Fruit fly (Drosophila melanogaster) whole organism, pupa: Measurements from ENCODE around the gene Cyp316a1.

ENCODE experiments used
- CG10348 ChIP-seq: fragments of 200-800 bp; sonication (Bioruptor generic); IDR thresholded peaks from 2 replicates; pipeline ENCODE4 v1.3.6; 2022; ENCODE audit warnings: missing biosample characterization, missing genetic modification characterization
- CG15710 ChIP-seq: fragments of 200-800 bp; sonication (Bioruptor generic); optimal IDR thresholded peaks from 2 replicates; lab custom pipeline; 2018; ENCODE audit warnings: missing biosample characterization, mild to moderate bottlenecking, missing genetic modification characterization, moderate library complexity
- CG17806 ChIP-seq: fragments of 200-800 bp; sonication (Bioruptor generic); optimal IDR thresholded peaks from 2 replicates; lab custom pipeline; 2018; ENCODE audit warnings: missing biosample characterization, mild to moderate bottlenecking, missing genetic modification characterization, moderate library complexity
- D1 ChIP-seq: fragments of 200-800 bp; sonication (Bioruptor generic); optimal IDR thresholded peaks from 2 replicates; lab custom pipeline; 2018; ENCODE audit warnings: missing biosample characterization, mild to moderate bottlenecking, missing genetic modification characterization, moderate library complexity
- EcR ChIP-seq: fragments of 200-800 bp; sonication (Bioruptor generic); optimal IDR thresholded peaks from 3 replicates; lab custom pipeline; 2019; ENCODE audit warnings: missing biosample characterization, missing genetic modification characterization, mild to moderate bottlenecking, moderate library complexity, missing genetic modification reagents
- Pif1B ChIP-seq: fragments of 200-800 bp; sonication (Bioruptor generic); optimal IDR thresholded peaks from 3 replicates; lab custom pipeline; 2016; ENCODE audit warnings: missing biosample characterization, missing genetic modification characterization
- fd96Ca ChIP-seq: fragments of 200-800 bp; sonication (Bioruptor generic); IDR thresholded peaks from 3 replicates; pipeline ENCODE4 v1.3.6; 2022; ENCODE audit warnings: missing biosample characterization, missing genetic modification characterization

dm6 chr3L:7449097-7449496 lies 42.6 kb upstream of the Cyp316a1 start:
- TF ChIP-seq Pif1B (GFP tag; lab: Kevin White, UChicago) (no peak), CG15710 (tag; lab: Kevin White, UChicago) (no peak), CG17806 (no peak), D1 (tag; lab: Kevin White, UChicago) (no peak), fd96Ca (GFP tag; lab: Robert Waterston, UW) (no peak), CG10348 (GFP tag; lab: Robert Waterston, UW) (no peak), EcR (GFP tag; lab: Kevin White, UChicago) (no peak)
